Fruit fly (Drosophila melanogaster) Kc167 (cell line): ENCODE measurements around the gene Adgf-D.

Experiments used
- Myc ChIP-seq: fragments of >200 bp; optimal IDR thresholded peaks from 2 replicates; lab custom pipeline; 2017; ENCODE audit warnings: missing external identifiers
- Sin3A ChIP-seq: fragments of >200 bp; optimal IDR thresholded peaks from 2 replicates; lab custom pipeline; 2018; ENCODE audit warnings: missing external identifiers
- h ChIP-seq: fragments of >200 bp; optimal IDR thresholded peaks from 3 replicates; lab custom pipeline; 2018; ENCODE audit warnings: missing external identifiers
- insv ChIP-seq: fragments of >200 bp; optimal IDR thresholded peaks from 3 replicates; lab custom pipeline; 2018; ENCODE audit warnings: missing external identifiers
- psq ChIP-seq: fragments of >200 bp; optimal IDR thresholded peaks from 2 replicates; lab custom pipeline; 2017; ENCODE audit warnings: missing external identifiers
- ttk ChIP-seq: sonication (Bioruptor generic); optimal IDR thresholded peaks from 2 replicates; lab custom pipeline; 2017; ENCODE audit warnings: missing external identifiers

The Adgf-D gene

dm6 chr3R:13705292-13705885 lies at the start of gene Adgf-D:
Gene Adgf-D (minus strand): TSS chr3R:13705402.
- TF ChIP-seq psq (lab: Kevin White, UChicago) (no peak), ttk (lab: Kevin White, UChicago) (no peak), Sin3A (lab: Kevin White, UChicago) (no peak), Myc (lab: Kevin White, UChicago) (no peak), h (lab: Kevin White, UChicago) (no peak), insv (lab: Kevin White, UChicago) (no peak)

- TF ChIP-seq Myc (lab: Kevin White, UChicago) (no peak), Sin3A (lab: Kevin White, UChicago) (no peak)
Measured at dm6 chr3R:13746066-13746673, 41.0 kb upstream of the Adgf-D start.

- no peak for TF ChIP-seq Sin3A (lab: Kevin White, UChicago)
- TF ChIP-seq psq (lab: Kevin White, UChicago) = no peak
- no peak for TF ChIP-seq Myc (lab: Kevin White, UChicago)
- no peak for TF ChIP-seq ttk (lab: Kevin White, UChicago)
- no peak for TF ChIP-seq h (lab: Kevin White, UChicago)
- no peak for TF ChIP-seq insv (lab: Kevin White, UChicago)
Measured at dm6 chr3R:13735304-13735898, 30.2 kb upstream of the Adgf-D start.

dm6 chr3R:13730005-13730404 lies 24.8 kb upstream of the Adgf-D start:
- TF ChIP-seq Myc (lab: Kevin White, UChicago) (no peak), ttk (lab: Kevin White, UChicago) (no peak), insv (lab: Kevin White, UChicago) (no peak), Sin3A (lab: Kevin White, UChicago) (no peak), h (lab: Kevin White, UChicago) (no peak), psq (lab: Kevin White, UChicago) (no peak)

dm6 chr3R:13728897-13729296 lies 23.7 kb upstream of the Adgf-D start:
- TF ChIP-seq ttk (lab: Kevin White, UChicago) (no peak), insv (lab: Kevin White, UChicago) (no peak), psq (lab: Kevin White, UChicago) (no peak), h (lab: Kevin White, UChicago) (no peak), Sin3A (lab: Kevin White, UChicago) (no peak), Myc (lab: Kevin White, UChicago) (no peak)

dm6 chr3R:13726795-13727194 lies 21.6 kb upstream of the Adgf-D start:
- TF ChIP-seq insv (lab: Kevin White, UChicago) (no peak), Sin3A (lab: Kevin White, UChicago) (no peak), Myc (lab: Kevin White, UChicago) (no peak), h (lab: Kevin White, UChicago) (no peak), psq (lab: Kevin White, UChicago) (no peak), ttk (lab: Kevin White, UChicago) (no peak)

- no peak for TF ChIP-seq insv (lab: Kevin White, UChicago)
- no peak for TF ChIP-seq Sin3A (lab: Kevin White, UChicago)
- no peak for TF ChIP-seq ttk (lab: Kevin White, UChicago)
- TF ChIP-seq Myc (lab: Kevin White, UChicago) = no peak
- TF ChIP-seq psq (lab: Kevin White, UChicago) = no peak
- TF ChIP-seq h (lab: Kevin White, UChicago) = no peak
Measured at dm6 chr3R:13724029-13724638, 18.9 kb upstream of the Adgf-D start.

dm6 chr3R:13722451-13722850 lies 17.2 kb upstream of the Adgf-D start:
- TF ChIP-seq insv (lab: Kevin White, UChicago) (no peak), ttk (lab: Kevin White, UChicago) (no peak), h (lab: Kevin White, UChicago) (no peak), psq (lab: Kevin White, UChicago) (no peak), Myc (lab: Kevin White, UChicago) (no peak), Sin3A (lab: Kevin White, UChicago) (no peak)

- TF ChIP-seq insv (lab: Kevin White, UChicago) = no peak
- TF ChIP-seq ttk (lab: Kevin White, UChicago) = no peak
- no peak for TF ChIP-seq Myc (lab: Kevin White, UChicago)
- TF ChIP-seq psq (lab: Kevin White, UChicago) = no peak
- TF ChIP-seq Sin3A (lab: Kevin White, UChicago) = no peak
- TF ChIP-seq h (lab: Kevin White, UChicago) = no peak
Measured at dm6 chr3R:13721998-13722397, 16.8 kb upstream of the Adgf-D start.

dm6 chr3R:13720798-13721197 lies 15.6 kb upstream of the Adgf-D start:
- TF ChIP-seq psq (lab: Kevin White, UChicago) = no peak
- TF ChIP-seq Myc (lab: Kevin White, UChicago) = no peak
- TF ChIP-seq Sin3A (lab: Kevin White, UChicago) = no peak
- TF ChIP-seq insv (lab: Kevin White, UChicago) = no peak
- no peak for TF ChIP-seq ttk (lab: Kevin White, UChicago)
- no peak for TF ChIP-seq h (lab: Kevin White, UChicago)

- no peak for TF ChIP-seq insv (lab: Kevin White, UChicago)
- TF ChIP-seq ttk (lab: Kevin White, UChicago) = no peak
- no peak for TF ChIP-seq h (lab: Kevin White, UChicago)
- no peak for TF ChIP-seq Sin3A (lab: Kevin White, UChicago)
- no peak for TF ChIP-seq Myc (lab: Kevin White, UChicago)
- no peak for TF ChIP-seq psq (lab: Kevin White, UChicago)
Measured at dm6 chr3R:13719053-13719452, 13.9 kb upstream of the Adgf-D start.
